Worm (Caenorhabditis elegans) whole organism, L1 larva: Measurements from ENCODE around the gene cld-9.

Source experiments
- F16B12.6 ChIP-seq: fragments of 150-350 bp; optimal IDR thresholded peaks from 2 replicates; lab custom pipeline; 2014; ENCODE audit warnings: missing biosample characterization, missing genetic modification characterization
- alr-1 ChIP-seq: fragments of 200-800 bp; sonication (Bioruptor generic); optimal IDR thresholded peaks from 2 replicates; lab custom pipeline; 2018; ENCODE audit warnings: borderline replicate concordance, mild to moderate bottlenecking, missing genetic modification characterization, missing compliant biosample characterization
- aly-2 ChIP-seq: fragments of 150-350 bp; optimal IDR thresholded peaks from 2 replicates; lab custom pipeline; 2014; ENCODE audit warnings: missing biosample characterization, missing genetic modification characterization
- ama-1 ChIP-seq: fragments of 150-350 bp; optimal IDR thresholded peaks from 2 replicates; lab custom pipeline; 2014
- blmp-1 ChIP-seq: fragments of 150-350 bp; optimal IDR thresholded peaks from 2 replicates; lab custom pipeline; 2014; ENCODE audit warnings: missing biosample characterization, missing genetic modification characterization
- ceh-63 ChIP-seq: fragments of 200-800 bp; sonication (Bioruptor generic); optimal IDR thresholded peaks from 2 replicates; lab custom pipeline; 2018; ENCODE audit warnings: mild to moderate bottlenecking, missing genetic modification characterization, missing compliant biosample characterization
- ceh-8 ChIP-seq: fragments of 200-800 bp; sonication (Bioruptor generic); optimal IDR thresholded peaks from 2 replicates; lab custom pipeline; 2018; ENCODE audit warnings: mild to moderate bottlenecking, missing genetic modification characterization, moderate library complexity, missing compliant biosample characterization
- ceh-88 ChIP-seq: fragments of 200-800 bp; sonication (Bioruptor generic); IDR thresholded peaks from 2 replicates; pipeline ENCODE4 v1.3.6; 2022; ENCODE audit warnings: missing genetic modification characterization, missing compliant biosample characterization
- ceh-90 ChIP-seq: sonication (generic microtip); optimal IDR thresholded peaks from 2 replicates; lab custom pipeline; 2016; ENCODE audit warnings: missing genetic modification characterization, missing compliant biosample characterization
- ces-1 ChIP-seq: fragments of 150-350 bp; optimal IDR thresholded peaks from 2 replicates; lab custom pipeline; 2014; ENCODE audit warnings: missing biosample characterization, missing genetic modification reagents, missing genetic modification characterization
- efl-3 ChIP-seq: fragments of 200-800 bp; sonication (Bioruptor generic); optimal IDR thresholded peaks from 2 replicates; lab custom pipeline; 2018; ENCODE audit warnings: mild to moderate bottlenecking, missing genetic modification characterization, missing compliant biosample characterization
- egl-13 ChIP-seq: sonication (generic microtip); optimal IDR thresholded peaks from 2 replicates; lab custom pipeline; 2016; ENCODE audit warnings: missing genotype, missing genetic modification reagents, missing genetic modification characterization, missing compliant biosample characterization
- elt-2 ChIP-seq: sonication (generic microtip); optimal IDR thresholded peaks from 2 replicates; lab custom pipeline; 2016; ENCODE audit warnings: missing genetic modification characterization, mild to moderate bottlenecking, inconsistent platforms, missing compliant biosample characterization, missing genetic modification reagents
- ets-5 ChIP-seq: fragments of 200-800 bp; sonication (Bioruptor generic); IDR thresholded peaks from 2 replicates; pipeline ENCODE4 v1.3.6; 2022; ENCODE audit warnings: missing genetic modification characterization, missing compliant biosample characterization
- fkh-10 ChIP-seq: sonication (generic microtip); optimal IDR thresholded peaks from 2 replicates; lab custom pipeline; 2017; ENCODE audit warnings: missing biosample characterization, missing genetic modification reagents, missing genetic modification characterization
- fkh-8 ChIP-seq: sonication (generic microtip); optimal IDR thresholded peaks from 2 replicates; lab custom pipeline; 2016; ENCODE audit warnings: mild to moderate bottlenecking, missing genetic modification characterization, missing compliant biosample characterization
- grh-1 ChIP-seq: fragments of 200-800 bp; sonication (Bioruptor generic); IDR thresholded peaks from 2 replicates; pipeline ENCODE4 v1.3.6; 2022; ENCODE audit warnings: missing genetic modification reagents, missing genetic modification characterization, missing compliant biosample characterization
- hlh-17 ChIP-seq: fragments of 200-800 bp; sonication (Bioruptor generic); optimal IDR thresholded peaks from 2 replicates; lab custom pipeline; 2018; ENCODE audit warnings: missing genetic modification characterization, mild to moderate bottlenecking, missing compliant biosample characterization, moderate library complexity, borderline replicate concordance
- hlh-4 ChIP-seq: sonication (generic microtip); optimal IDR thresholded peaks from 2 replicates; lab custom pipeline; 2016; ENCODE audit warnings: mild to moderate bottlenecking, missing genetic modification characterization, missing compliant biosample characterization
- irx-1 ChIP-seq: sonication (generic microtip); optimal IDR thresholded peaks from 2 replicates; lab custom pipeline; 2016; ENCODE audit warnings: missing genetic modification characterization, missing compliant biosample characterization
- isw-1 ChIP-seq: fragments of 200-800 bp; sonication (Bioruptor generic); IDR thresholded peaks from 2 replicates; pipeline ENCODE4 v1.3.6; 2022; ENCODE audit warnings: missing genetic modification characterization, missing compliant biosample characterization
- jun-1 ChIP-seq: fragments of 150-350 bp; optimal IDR thresholded peaks from 2 replicates; lab custom pipeline; 2014; ENCODE audit warnings: missing biosample characterization, missing genetic modification reagents, missing genetic modification characterization
- lin-14 ChIP-seq: fragments of 200-800 bp; sonication (Bioruptor generic); optimal IDR thresholded peaks from 2 replicates; lab custom pipeline; 2018; ENCODE audit warnings: mild to moderate bottlenecking, missing genetic modification characterization, moderate library complexity, missing compliant biosample characterization
- lin-15B ChIP-seq: fragments of 150-350 bp; sonication (generic microtip); optimal IDR thresholded peaks from 3 replicates; lab custom pipeline; 2014; ENCODE audit warnings: missing biosample characterization, missing genetic modification characterization
- lin-35 ChIP-seq, 2 experiments: fragments of 150-350 bp; optimal IDR thresholded peaks; 2 replicates each; lab custom pipeline; 2014; ENCODE audit warnings: missing biosample characterization in 2 of 2, missing genetic modification characterization in 2 of 2, missing genetic modification reagents in 2 of 2
- lir-3 ChIP-seq: sonication (generic microtip); optimal IDR thresholded peaks from 2 replicates; lab custom pipeline; 2016; ENCODE audit warnings: mild to moderate bottlenecking, missing genetic modification characterization, moderate library complexity, missing compliant biosample characterization; ENCODE audit not compliant: poor library complexity
- lsy-2 ChIP-seq, 2 experiments: fragments of 150-350 bp; optimal IDR thresholded peaks; 2 replicates each; lab custom pipeline; 2014; ENCODE audit warnings: missing biosample characterization in 2 of 2, missing genetic modification characterization in 2 of 2
- mep-1 ChIP-seq: fragments of 150-350 bp; optimal IDR thresholded peaks from 2 replicates; lab custom pipeline; 2014; ENCODE audit warnings: missing biosample characterization, missing genetic modification characterization
- nhr-19 ChIP-seq: fragments of 200-800 bp; sonication (Bioruptor generic); conservative IDR thresholded peaks from 2 replicates; pipeline ENCODE4 v1.3.6; 2022; ENCODE audit warnings: missing genetic modification characterization, missing compliant biosample characterization
- nhr-20 ChIP-seq: sonication (generic microtip); optimal IDR thresholded peaks from 2 replicates; lab custom pipeline; 2016; ENCODE audit warnings: mild to moderate bottlenecking, missing genetic modification characterization, missing compliant biosample characterization
- nhr-71 ChIP-seq: sonication (generic microtip); optimal IDR thresholded peaks from 2 replicates; lab custom pipeline; 2016; ENCODE audit warnings: mild to moderate bottlenecking, missing genetic modification characterization, moderate library complexity, missing compliant biosample characterization
- nhr-76 ChIP-seq: sonication (generic microtip); optimal IDR thresholded peaks from 2 replicates; lab custom pipeline; 2017; ENCODE audit warnings: missing biosample characterization, missing genetic modification characterization
- nhr-77 ChIP-seq: fragments of 150-350 bp; optimal IDR thresholded peaks from 2 replicates; lab custom pipeline; 2014; ENCODE audit warnings: missing biosample characterization, missing genetic modification characterization
- nhr-84 ChIP-seq: sonication (generic microtip); optimal IDR thresholded peaks from 2 replicates; lab custom pipeline; 2017; ENCODE audit warnings: missing biosample characterization, missing genetic modification characterization
- pag-3 ChIP-seq: sonication (generic microtip); optimal IDR thresholded peaks from 2 replicates; lab custom pipeline; 2017; ENCODE audit warnings: missing genetic modification characterization, mild to moderate bottlenecking, missing compliant biosample characterization, antibody characterized with exemption, borderline replicate concordance; ENCODE audit not compliant: insufficient read depth
- pax-3 ChIP-seq: fragments of 200-800 bp; sonication (Bioruptor generic); optimal IDR thresholded peaks from 2 replicates; lab custom pipeline; 2018; ENCODE audit warnings: mild to moderate bottlenecking, missing genetic modification characterization, moderate library complexity, missing compliant biosample characterization
- rnt-1 ChIP-seq: sonication (generic microtip); optimal IDR thresholded peaks from 2 replicates; lab custom pipeline; 2016; ENCODE audit warnings: mild to moderate bottlenecking, missing genetic modification characterization, moderate library complexity, missing compliant biosample characterization
- snu-23 ChIP-seq: sonication (generic microtip); optimal IDR thresholded peaks from 2 replicates; lab custom pipeline; 2016; ENCODE audit warnings: missing genetic modification characterization, missing compliant biosample characterization
- sox-4 ChIP-seq: sonication (generic microtip); optimal IDR thresholded peaks from 2 replicates; lab custom pipeline; 2016; ENCODE audit warnings: missing genetic modification characterization, missing compliant biosample characterization
- sptf-1 ChIP-seq: fragments of 150-350 bp; optimal IDR thresholded peaks from 2 replicates; lab custom pipeline; 2014; ENCODE audit warnings: missing biosample characterization, missing genetic modification characterization
- sup-37 ChIP-seq: fragments of 200-800 bp; sonication (Bioruptor generic); optimal IDR thresholded peaks from 2 replicates; lab custom pipeline; 2018; ENCODE audit warnings: mild to moderate bottlenecking, missing genetic modification characterization, missing compliant biosample characterization
- tlp-1 ChIP-seq: fragments of 150-350 bp; optimal IDR thresholded peaks from 2 replicates; lab custom pipeline; 2014; ENCODE audit warnings: missing biosample characterization, missing genetic modification characterization
- unc-98 ChIP-seq: fragments of 200-800 bp; sonication (Bioruptor generic); IDR thresholded peaks from 2 replicates; pipeline ENCODE4 v1.3.6; 2022; ENCODE audit warnings: missing genetic modification characterization, missing compliant biosample characterization
- ztf-4 ChIP-seq: fragments of 150-350 bp; optimal IDR thresholded peaks from 2 replicates; lab custom pipeline; 2014; ENCODE audit warnings: missing biosample characterization, missing genetic modification characterization

The cld-9 gene

DNA sequence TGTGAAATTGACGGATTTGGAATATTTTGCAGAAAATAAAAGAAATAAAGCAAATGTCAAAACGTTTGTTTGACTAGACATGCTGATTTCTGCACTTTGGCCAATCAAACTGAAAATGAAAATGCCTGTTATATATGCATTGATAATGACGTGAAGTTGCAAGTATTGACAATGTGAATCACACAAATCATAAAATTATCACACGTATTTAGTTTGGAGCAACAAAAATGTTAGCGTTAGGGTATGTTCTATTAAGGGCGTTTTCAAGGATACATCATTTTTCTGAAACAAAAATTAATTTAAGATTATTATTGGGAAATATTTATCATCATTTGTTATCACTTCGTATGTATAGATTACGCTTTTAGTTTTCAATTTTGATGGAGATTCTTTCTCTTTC, at the start of gene cld-9:
cld-9 (minus strand) TSS at position 81 of the 400 bp plus-strand sequence.
- no peak for TF ChIP-seq lin-15B (tag; lab: Kevin White, UChicago)
- peak; percentile 41 for TF ChIP-seq elt-2
- TF ChIP-seq, all 84 proteins: peak for 1

- TF ChIP-seq grh-1 (GFP tag; lab: Robert Waterston, UW), result no peak
- no peak for TF ChIP-seq fkh-10 (GFP tag; lab: Kevin White, UChicago)
- TF ChIP-seq nhr-76, result no peak
- no peak for TF ChIP-seq ces-1 (GFP tag; lab: Kevin White, UChicago)
- no peak for TF ChIP-seq ztf-4
- TF ChIP-seq ceh-90, result no peak
- TF ChIP-seq F16B12.6 (tag; lab: Kevin White, UChicago), result no peak
- TF ChIP-seq unc-98 (GFP tag; lab: Robert Waterston, UW), result no peak
Measured at ce11 chrV:13799190-13799589, 47.5 kb upstream of the cld-9 start.

- no peak for TF ChIP-seq blmp-1 (tag; lab: Kevin White, UChicago)
- TF ChIP-seq nhr-71 (tag; lab: Kevin White, UChicago), result peak; percentile 23
- TF ChIP-seq pag-3, result no peak
- peak; percentile 2 for TF ChIP-seq snu-23 (GFP tag; lab: Kevin White, UChicago)
- TF ChIP-seq ama-1 (lab: Kevin White, UChicago), result no peak
- TF ChIP-seq pax-3 (tag; lab: Kevin White, UChicago), result peak; percentile 48
- no peak for TF ChIP-seq elt-2
- TF ChIP-seq hlh-4 (tag; lab: Kevin White, UChicago), result no peak
- TF ChIP-seq lir-3 (tag; lab: Kevin White, UChicago), result peak; percentile 13
- TF ChIP-seq nhr-76, result no peak
- TF ChIP-seq lsy-2 (tag; optimal IDR thresholded peaks at IDR 0.05; lab: Kevin White, UChicago), result no peak
- peak; percentile 17 for TF ChIP-seq lin-14
- no peak for TF ChIP-seq ceh-8 (GFP tag; lab: Kevin White, UChicago)
- no peak for TF ChIP-seq mep-1 (tag; lab: Kevin White, UChicago)
- TF ChIP-seq tlp-1, result no peak
- no peak for TF ChIP-seq sptf-1 (tag; lab: Kevin White, UChicago)
- TF ChIP-seq nhr-20 (tag; lab: Kevin White, UChicago), result peak; percentile 25
- peak; percentile 29; the same call in 1 of the 2 replicates for TF ChIP-seq nhr-19 (GFP tag; lab: Robert Waterston, UW)
- no peak for TF ChIP-seq efl-3 (GFP tag; lab: Kevin White, UChicago)
Measured at ce11 chrV:13796246-13796776, 44.6 kb upstream of the cld-9 start, which contains the start of gene twk-32. Gene twk-32 (plus strand): TSS chrV:13796641.

ce11 chrV:13794046-13794445, 42.4 kb upstream of the cld-9 start:
- TF ChIP-seq elt-2 (no peak), lin-15B (tag; lab: Kevin White, UChicago) (no peak), grh-1 (GFP tag; lab: Robert Waterston, UW) (no peak), pax-3 (tag; lab: Kevin White, UChicago) (no peak), nhr-20 (tag; lab: Kevin White, UChicago) (no peak), ama-1 (lab: Kevin White, UChicago) (no peak), sup-37 (no peak), ceh-63 (GFP tag; lab: Kevin White, UChicago) (no peak), hlh-17 (GFP tag; lab: Kevin White, UChicago) (no peak)

- no peak for TF ChIP-seq egl-13 (tag; lab: Kevin White, UChicago)
- no peak for TF ChIP-seq irx-1 (tag; lab: Kevin White, UChicago)
- no peak for TF ChIP-seq alr-1
- no peak for TF ChIP-seq nhr-77 (tag; lab: Kevin White, UChicago)
- TF ChIP-seq lin-35 (GFP tag; optimal IDR thresholded peaks at IDR 0.05; lab: Kevin White, UChicago), result peak in 1 of 2 experiments; percentile 57
- TF ChIP-seq fkh-8 (tag; lab: Kevin White, UChicago), result no peak
- TF ChIP-seq isw-1, result no peak
- TF ChIP-seq lin-14, result peak; percentile 82
- TF ChIP-seq nhr-84 (tag; lab: Kevin White, UChicago), result no peak
- TF ChIP-seq jun-1 (tag; lab: Kevin White, UChicago), result no peak
- TF ChIP-seq aly-2 (tag; lab: Kevin White, UChicago), result no peak
- TF ChIP-seq ceh-88 (GFP tag; lab: Robert Waterston, UW), result no peak
- TF ChIP-seq ztf-4, result no peak
- no peak for TF ChIP-seq efl-3 (GFP tag; lab: Kevin White, UChicago)
- no peak for TF ChIP-seq sup-37
- TF ChIP-seq sox-4 (tag; lab: Kevin White, UChicago), result no peak
- TF ChIP-seq ets-5 (GFP tag; lab: Robert Waterston, UW), result no peak
- TF ChIP-seq unc-98 (GFP tag; lab: Robert Waterston, UW), result no peak
- no peak for TF ChIP-seq elt-2
- no peak for TF ChIP-seq rnt-1 (tag; lab: Kevin White, UChicago)
Measured at ce11 chrV:13790557-13790956, 38.9 kb upstream of the cld-9 start.
